Worm (Caenorhabditis elegans) whole organism, L4 larva: ENCODE measurements around the gene ceh-24.

Experiments
- aha-1 ChIP-seq: fragments of 150-350 bp; peaks from one replicate; lab custom pipeline; 2014; ENCODE audit warnings: missing biosample characterization, missing genetic modification characterization
- set-16 ChIP-seq: fragments of 200-800 bp; sonication (Bioruptor generic); IDR thresholded peaks from 2 replicates; pipeline ENCODE4 v1.3.6; 2022; ENCODE audit warnings: missing genetic modification reagents, missing genetic modification characterization, missing compliant biosample characterization
- unc-62 ChIP-seq, 3 experiments: fragments of 150-350 bp in 1 of 3; sonication (generic microtip); optimal IDR thresholded peaks in 2 of 3; peaks in 1 of 3; 1 replicate in 1 of 3; 2 replicates in 2 of 3; lab custom pipeline; 2014 to 2017; ENCODE audit warnings: missing biosample characterization in 3 of 3, missing genetic modification characterization in 3 of 3, missing genetic modification reagents in 3 of 3, missing genotype in 1 of 3

Gene ceh-24

ce11 chrV:13863700-13864099, 50.7 kb downstream of the ceh-24 start:
- TF ChIP-seq set-16 (no peak), aha-1 (tag; lab: Kevin White, UChicago) (peak; percentile 90), unc-62 (GFP tag; optimal IDR thresholded peaks at IDR 0.05 in 1 of 2; lab: Kevin White, UChicago) (peak in 1 of 2 experiments; percentile 55), unc-62 (tag; optimal IDR thresholded peaks at IDR 0.05; lab: Kevin White, UChicago) (no peak)
